Worm (Caenorhabditis elegans) whole organism, L1 larva: ENCODE measurements around the gene F35H8.2.

Experiments used
- C04F5.9 ChIP-seq: sonication (generic microtip); optimal IDR thresholded peaks from 2 replicates; lab custom pipeline; 2016; ENCODE audit warnings: missing genetic modification characterization, missing compliant biosample characterization
- C34B4.2 ChIP-seq: sonication (generic microtip); optimal IDR thresholded peaks from 2 replicates; lab custom pipeline; 2017; ENCODE audit warnings: mild to moderate bottlenecking, missing genetic modification characterization, missing compliant biosample characterization
- F16B12.6 ChIP-seq: fragments of 150-350 bp; optimal IDR thresholded peaks from 2 replicates; lab custom pipeline; 2014; ENCODE audit warnings: missing biosample characterization, missing genetic modification characterization
- aha-1 ChIP-seq: fragments of 150-350 bp; optimal IDR thresholded peaks from 2 replicates; lab custom pipeline; 2014; ENCODE audit warnings: missing biosample characterization, missing genetic modification characterization
- ama-1 ChIP-seq: fragments of 150-350 bp; optimal IDR thresholded peaks from 2 replicates; lab custom pipeline; 2014
- ceh-63 ChIP-seq: fragments of 200-800 bp; sonication (Bioruptor generic); optimal IDR thresholded peaks from 2 replicates; lab custom pipeline; 2018; ENCODE audit warnings: mild to moderate bottlenecking, missing genetic modification characterization, missing compliant biosample characterization
- ceh-8 ChIP-seq: fragments of 200-800 bp; sonication (Bioruptor generic); optimal IDR thresholded peaks from 2 replicates; lab custom pipeline; 2018; ENCODE audit warnings: mild to moderate bottlenecking, missing genetic modification characterization, moderate library complexity, missing compliant biosample characterization
- dpl-1 ChIP-seq, 3 experiments: fragments of 150-350 bp in 2 of 3; sonication (generic microtip) in 1 of 3; optimal IDR thresholded peaks; 2 replicates each; lab custom pipeline; 2014 to 2017; ENCODE audit warnings: missing biosample characterization in 3 of 3, missing genetic modification characterization in 3 of 3, missing genetic modification reagents in 3 of 3
- efl-1 ChIP-seq, 4 experiments: fragments of 150-350 bp; optimal IDR thresholded peaks in 3 of 4; peaks in 1 of 4; 1 replicate in 1 of 4; 2 replicates in 3 of 4; lab custom pipeline; 2014; ENCODE audit warnings: missing biosample characterization in 2 of 4, missing genetic modification characterization in 2 of 4, missing genetic modification reagents in 2 of 4
- elt-2 ChIP-seq: sonication (generic microtip); optimal IDR thresholded peaks from 2 replicates; lab custom pipeline; 2016; ENCODE audit warnings: missing genetic modification characterization, mild to moderate bottlenecking, inconsistent platforms, missing compliant biosample characterization, missing genetic modification reagents
- elt-3 ChIP-seq, 6 experiments: fragments of 150-350 bp in 1 of 6; sonication (generic microtip); optimal IDR thresholded peaks; 2 replicates each; lab custom pipeline; 2017 to 2018; ENCODE audit warnings: missing biosample characterization in 6 of 6, missing genetic modification characterization in 6 of 6, inconsistent platforms in 1 of 6
- fkh-10 ChIP-seq: sonication (generic microtip); optimal IDR thresholded peaks from 2 replicates; lab custom pipeline; 2017; ENCODE audit warnings: missing biosample characterization, missing genetic modification reagents, missing genetic modification characterization
- fkh-4 ChIP-seq: sonication (generic microtip); optimal IDR thresholded peaks from 2 replicates; lab custom pipeline; 2016; ENCODE audit warnings: missing compliant biosample characterization, missing genetic modification characterization, borderline replicate concordance
- fkh-8 ChIP-seq: sonication (generic microtip); optimal IDR thresholded peaks from 2 replicates; lab custom pipeline; 2016; ENCODE audit warnings: mild to moderate bottlenecking, missing genetic modification characterization, missing compliant biosample characterization
- hlh-17 ChIP-seq: fragments of 200-800 bp; sonication (Bioruptor generic); optimal IDR thresholded peaks from 2 replicates; lab custom pipeline; 2018; ENCODE audit warnings: missing genetic modification characterization, mild to moderate bottlenecking, missing compliant biosample characterization, moderate library complexity, borderline replicate concordance
- hlh-4 ChIP-seq: sonication (generic microtip); optimal IDR thresholded peaks from 2 replicates; lab custom pipeline; 2016; ENCODE audit warnings: mild to moderate bottlenecking, missing genetic modification characterization, missing compliant biosample characterization
- hpl-2 ChIP-seq: fragments of 150-350 bp; optimal IDR thresholded peaks from 2 replicates; lab custom pipeline; 2014; ENCODE audit warnings: missing biosample characterization, missing genetic modification reagents, missing genetic modification characterization
- jun-1 ChIP-seq: fragments of 150-350 bp; optimal IDR thresholded peaks from 2 replicates; lab custom pipeline; 2014; ENCODE audit warnings: missing biosample characterization, missing genetic modification reagents, missing genetic modification characterization
- lin-13 ChIP-seq: fragments of 150-350 bp; optimal IDR thresholded peaks from 2 replicates; lab custom pipeline; 2014; ENCODE audit warnings: missing biosample characterization, missing genetic modification reagents, missing genetic modification characterization
- lin-35 ChIP-seq, 2 experiments: fragments of 150-350 bp; optimal IDR thresholded peaks; 2 replicates each; lab custom pipeline; 2014; ENCODE audit warnings: missing biosample characterization in 2 of 2, missing genetic modification characterization in 2 of 2, missing genetic modification reagents in 2 of 2
- lin-39 ChIP-seq: fragments of 150-350 bp; optimal IDR thresholded peaks from 2 replicates; lab custom pipeline; 2014; ENCODE audit warnings: missing biosample characterization, missing genetic modification reagents, missing genetic modification characterization
- lir-3 ChIP-seq: sonication (generic microtip); optimal IDR thresholded peaks from 2 replicates; lab custom pipeline; 2016; ENCODE audit warnings: mild to moderate bottlenecking, missing genetic modification characterization, moderate library complexity, missing compliant biosample characterization; ENCODE audit not compliant: poor library complexity
- mep-1 ChIP-seq: fragments of 150-350 bp; optimal IDR thresholded peaks from 2 replicates; lab custom pipeline; 2014; ENCODE audit warnings: missing biosample characterization, missing genetic modification characterization
- nhr-12 ChIP-seq: sonication (generic microtip); optimal IDR thresholded peaks from 2 replicates; lab custom pipeline; 2017; ENCODE audit warnings: missing biosample characterization, missing genetic modification characterization
- nhr-20 ChIP-seq: sonication (generic microtip); optimal IDR thresholded peaks from 2 replicates; lab custom pipeline; 2016; ENCODE audit warnings: mild to moderate bottlenecking, missing genetic modification characterization, missing compliant biosample characterization
- nhr-28 ChIP-seq: fragments of 150-350 bp; optimal IDR thresholded peaks from 2 replicates; lab custom pipeline; 2014; ENCODE audit warnings: missing biosample characterization, missing genetic modification characterization
- nhr-77 ChIP-seq: fragments of 150-350 bp; optimal IDR thresholded peaks from 2 replicates; lab custom pipeline; 2014; ENCODE audit warnings: missing biosample characterization, missing genetic modification characterization
- nhr-84 ChIP-seq: sonication (generic microtip); optimal IDR thresholded peaks from 2 replicates; lab custom pipeline; 2017; ENCODE audit warnings: missing biosample characterization, missing genetic modification characterization
- nhr-85 ChIP-seq: sonication (generic microtip); peaks from one replicate; lab custom pipeline; 2016; ENCODE audit warnings: missing genetic modification characterization, inconsistent platforms, missing compliant biosample characterization
- pag-3 ChIP-seq: sonication (generic microtip); optimal IDR thresholded peaks from 2 replicates; lab custom pipeline; 2017; ENCODE audit warnings: missing genetic modification characterization, mild to moderate bottlenecking, missing compliant biosample characterization, antibody characterized with exemption, borderline replicate concordance; ENCODE audit not compliant: insufficient read depth
- rnt-1 ChIP-seq: sonication (generic microtip); optimal IDR thresholded peaks from 2 replicates; lab custom pipeline; 2016; ENCODE audit warnings: mild to moderate bottlenecking, missing genetic modification characterization, moderate library complexity, missing compliant biosample characterization
- snpc-4 ChIP-seq: fragments of 150-350 bp; optimal IDR thresholded peaks from 2 replicates; lab custom pipeline; 2014; ENCODE audit warnings: missing biosample characterization, missing genetic modification characterization
- snu-23 ChIP-seq: sonication (generic microtip); optimal IDR thresholded peaks from 2 replicates; lab custom pipeline; 2016; ENCODE audit warnings: missing genetic modification characterization, missing compliant biosample characterization
- sptf-1 ChIP-seq: fragments of 150-350 bp; optimal IDR thresholded peaks from 2 replicates; lab custom pipeline; 2014; ENCODE audit warnings: missing biosample characterization, missing genetic modification characterization
- sup-37 ChIP-seq: fragments of 200-800 bp; sonication (Bioruptor generic); optimal IDR thresholded peaks from 2 replicates; lab custom pipeline; 2018; ENCODE audit warnings: mild to moderate bottlenecking, missing genetic modification characterization, missing compliant biosample characterization
- swsn-7 ChIP-seq: sonication (generic microtip); optimal IDR thresholded peaks from 2 replicates; lab custom pipeline; 2016; ENCODE audit warnings: missing genetic modification characterization, missing compliant biosample characterization
- tbx-2 ChIP-seq: sonication (generic microtip); optimal IDR thresholded peaks from 2 replicates; lab custom pipeline; 2016; ENCODE audit warnings: missing genetic modification characterization, missing compliant biosample characterization
- unc-130 ChIP-seq: fragments of 150-350 bp; optimal IDR thresholded peaks from 2 replicates; lab custom pipeline; 2017; ENCODE audit warnings: missing biosample characterization, missing genetic modification characterization, inconsistent platforms
- unc-30 ChIP-seq: sonication (generic microtip); optimal IDR thresholded peaks from 2 replicates; lab custom pipeline; 2017; ENCODE audit warnings: missing biosample characterization, missing genetic modification characterization
- unc-62 ChIP-seq: fragments of 150-350 bp; optimal IDR thresholded peaks from 2 replicates; lab custom pipeline; 2014; ENCODE audit warnings: missing biosample characterization, missing genetic modification reagents, missing genetic modification characterization
- unc-98 ChIP-seq: fragments of 200-800 bp; sonication (Bioruptor generic); IDR thresholded peaks from 2 replicates; pipeline ENCODE4 v1.3.6; 2022; ENCODE audit warnings: missing genetic modification characterization, missing compliant biosample characterization
- xbp-1 ChIP-seq: sonication (generic microtip); optimal IDR thresholded peaks from 2 replicates; lab custom pipeline; 2016; ENCODE audit warnings: missing genetic modification characterization, missing compliant biosample characterization
- zip-4 ChIP-seq: fragments of 200-800 bp; sonication (Bioruptor generic); optimal IDR thresholded peaks from 2 replicates; lab custom pipeline; 2018; ENCODE audit warnings: mild to moderate bottlenecking, missing genetic modification characterization, moderate library complexity, missing compliant biosample characterization
- ztf-11 ChIP-seq, 2 experiments: sonication (generic microtip); optimal IDR thresholded peaks; 2 replicates each; lab custom pipeline; 2016 to 2017; ENCODE audit warnings: missing genetic modification characterization in 2 of 2, missing biosample characterization in 1 of 2, missing compliant biosample characterization in 1 of 2

Gene F35H8.2

DNA sequence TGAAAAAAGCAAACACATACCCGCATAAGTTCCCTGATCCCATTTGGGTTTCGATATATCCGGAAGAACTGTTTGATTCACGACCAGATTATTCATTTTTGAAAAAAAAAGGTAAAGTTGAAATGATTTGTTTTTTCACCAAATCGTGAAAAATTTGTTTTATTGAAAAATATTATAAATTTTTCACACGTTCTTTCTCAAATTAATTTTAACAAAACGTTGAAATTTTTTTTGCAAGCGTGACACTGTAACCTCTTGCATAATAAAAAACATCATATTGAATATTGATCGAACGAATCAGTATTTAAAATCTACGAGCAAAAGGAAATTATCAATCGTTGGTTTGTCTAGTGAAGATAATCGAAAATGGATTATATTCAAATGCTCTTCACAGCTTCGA, 36.5 kb upstream of the F35H8.2 start, which contains the start of the genes sfxn-1.1 and AH6.3:
Gene sfxn-1.1, minus strand, starts transcription at position 101 of the 400 bp plus-strand sequence.
Gene AH6.3, plus strand, starts transcription at position 275 of the 400 bp plus-strand sequence.
- TF ChIP-seq ceh-63 (GFP tag; lab: Kevin White, UChicago) (no peak), nhr-28 (tag; lab: Kevin White, UChicago) (no peak), unc-98 (GFP tag; lab: Robert Waterston, UW) (no peak), hlh-17 (GFP tag; lab: Kevin White, UChicago) (no peak), fkh-10 (GFP tag; lab: Kevin White, UChicago) (no peak), elt-3 (tag; optimal IDR thresholded peaks at IDR 0.05; lab: Kevin White, UChicago) (no peak), unc-62 (GFP tag; lab: Kevin White, UChicago) (no peak), unc-30 (tag; lab: Kevin White, UChicago) (no peak), ztf-11 (tag; optimal IDR thresholded peaks at IDR 0.05; lab: Kevin White, UChicago) (no peak), nhr-77 (tag; lab: Kevin White, UChicago) (no peak), efl-1 (optimal IDR thresholded peaks at IDR 0.05; lab: Kevin White, UChicago) (no peak), efl-1 (GFP tag; optimal IDR thresholded peaks at IDR 0.05 in 1 of 2; lab: Kevin White, UChicago) (no peak), dpl-1 (GFP tag; optimal IDR thresholded peaks at IDR 0.05; lab: Kevin White, UChicago) (no peak), jun-1 (tag; lab: Kevin White, UChicago) (no peak), hpl-2 (GFP tag; lab: Kevin White, UChicago) (no peak), xbp-1 (no peak), fkh-8 (tag; lab: Kevin White, UChicago) (no peak), sptf-1 (tag; lab: Kevin White, UChicago) (no peak), lin-39 (tag; lab: Kevin White, UChicago) (no peak), nhr-85 (no peak)

- TF ChIP-seq nhr-84 (tag; lab: Kevin White, UChicago) (no peak), C04F5.9 (tag; lab: Kevin White, UChicago) (no peak), F16B12.6 (tag; lab: Kevin White, UChicago) (no peak), dpl-1 (GFP tag; optimal IDR thresholded peaks at IDR 0.05; lab: Kevin White, UChicago) (no peak), sup-37 (GFP tag; lab: Kevin White, UChicago) (no peak), fkh-10 (GFP tag; lab: Kevin White, UChicago) (no peak), hlh-4 (tag; lab: Kevin White, UChicago) (no peak), swsn-7 (no peak), pag-3 (tag; lab: Kevin White, UChicago) (no peak), tbx-2 (tag; lab: Kevin White, UChicago) (no peak), nhr-20 (tag; lab: Kevin White, UChicago) (no peak), snu-23 (GFP tag; lab: Kevin White, UChicago) (no peak), unc-62 (GFP tag; lab: Kevin White, UChicago) (no peak), lin-35 (GFP tag; optimal IDR thresholded peaks at IDR 0.05; lab: Kevin White, UChicago) (no peak), nhr-12 (tag; lab: Kevin White, UChicago) (no peak), aha-1 (no peak), zip-4 (GFP tag; lab: Kevin White, UChicago) (no peak), fkh-8 (tag; lab: Kevin White, UChicago) (no peak)
These were observed 33.7 kb upstream of the F35H8.2 start, which contains the start of gene sra-1 for ce11 chrII:9521570-9521969. Gene sra-1 (minus strand): TSS chrII:9521670.

- TF ChIP-seq ama-1 = no peak
- TF ChIP-seq fkh-8 (tag; lab: Kevin White, UChicago) = no peak
- TF ChIP-seq C34B4.2 = no peak
- no peak for TF ChIP-seq rnt-1 (tag; lab: Kevin White, UChicago)
- TF ChIP-seq xbp-1 = no peak
- no peak for TF ChIP-seq fkh-4 (tag; lab: Kevin White, UChicago)
- TF ChIP-seq snpc-4 = no peak
- TF ChIP-seq mep-1 = no peak
- no peak for TF ChIP-seq C04F5.9 (tag; lab: Kevin White, UChicago)
- TF ChIP-seq lir-3 = no peak
- TF ChIP-seq unc-98 (GFP tag; lab: Robert Waterston, UW) = no peak
- no peak for TF ChIP-seq lin-13 (GFP tag; lab: Kevin White, UChicago)
- no peak for TF ChIP-seq unc-130 (tag; lab: Kevin White, UChicago)
- TF ChIP-seq tbx-2 (tag; lab: Kevin White, UChicago) = no peak
- TF ChIP-seq ceh-8 (GFP tag; lab: Kevin White, UChicago) = no peak
- no peak for TF ChIP-seq nhr-28 (tag; lab: Kevin White, UChicago)
- TF ChIP-seq elt-2 (tag; lab: Kevin White, UChicago) = no peak
- TF ChIP-seq lin-39 (tag; lab: Kevin White, UChicago) = no peak
- TF ChIP-seq dpl-1 (GFP tag; optimal IDR thresholded peaks at IDR 0.05; lab: Kevin White, UChicago) = no peak
These were observed 32.3 kb upstream of the F35H8.2 start, which contains the start of gene AH6.17 for ce11 chrII:9522986-9523385. Gene AH6.17 (plus strand): TSS chrII:9523170.
